Fruit fly (Drosophila melanogaster) whole organism, embryonic: Measurements from ENCODE around the gene Dhc62B.
A peak's percentile ranks its signal among the peaks of the same experiment; 100 is the strongest.

Experiments
- Aef1 ChIP-seq: fragments of 200-800 bp; sonication (Bioruptor generic); IDR thresholded peaks from 3 replicates; pipeline ENCODE4 v1.3.6; 2022; ENCODE audit warnings: missing biosample characterization, missing genetic modification characterization
- Atf6 ChIP-seq: fragments of 200-800 bp; sonication (Bioruptor generic); IDR thresholded peaks from 2 replicates; pipeline ENCODE4 v1.3.6; 2022; ENCODE audit warnings: missing biosample characterization, missing genetic modification characterization
- BEAF-32 ChIP-seq: fragments of 200-800 bp; sonication (Bioruptor generic); optimal IDR thresholded peaks from 3 replicates; lab custom pipeline; 2017; ENCODE audit warnings: missing biosample characterization, missing genetic modification characterization, mild to moderate bottlenecking, moderate library complexity, missing genetic modification reagents
- CG10209 ChIP-seq: fragments of 200-800 bp; sonication (Bioruptor generic); optimal IDR thresholded peaks from 3 replicates; lab custom pipeline; 2017; ENCODE audit warnings: missing biosample characterization, mild to moderate bottlenecking, missing genetic modification characterization, missing genetic modification reagents
- CG10959 ChIP-seq: fragments of 200-800 bp; sonication (Bioruptor generic); IDR thresholded peaks from 2 replicates; pipeline ENCODE4 v1.3.6; 2022; ENCODE audit warnings: missing biosample characterization, missing genetic modification characterization
- CG10979 ChIP-seq: fragments of 200-800 bp; sonication (Bioruptor generic); optimal IDR thresholded peaks from 2 replicates; lab custom pipeline; 2018; ENCODE audit warnings: missing biosample characterization, mild to moderate bottlenecking, missing genetic modification characterization, moderate library complexity
- CG11504 ChIP-seq: fragments of 200-800 bp; sonication (Bioruptor generic); optimal IDR thresholded peaks from 3 replicates; lab custom pipeline; 2019; ENCODE audit warnings: missing biosample characterization, mild to moderate bottlenecking, missing genetic modification characterization, moderate library complexity
- CG12236 ChIP-seq: fragments of 200-800 bp; sonication (Bioruptor generic); optimal IDR thresholded peaks from 2 replicates; lab custom pipeline; 2016; ENCODE audit warnings: missing biosample characterization, missing genetic modification characterization
- CG13123 ChIP-seq: fragments of 200-800 bp; sonication (Bioruptor generic); optimal IDR thresholded peaks from 2 replicates; lab custom pipeline; 2016; ENCODE audit warnings: missing biosample characterization, missing genetic modification characterization
- CG1529 ChIP-seq: fragments of 200-800 bp; sonication (Bioruptor generic); optimal IDR thresholded peaks from 3 replicates; lab custom pipeline; 2018; ENCODE audit warnings: missing biosample characterization, missing genetic modification characterization
- CG17186 ChIP-seq: fragments of 200-800 bp; sonication (Bioruptor generic); optimal IDR thresholded peaks from 3 replicates; lab custom pipeline; 2017; ENCODE audit warnings: missing biosample characterization, missing genetic modification reagents, missing genetic modification characterization
- CG17829 ChIP-seq: fragments of 200-800 bp; optimal IDR thresholded peaks from 2 replicates; lab custom pipeline; 2019; ENCODE audit warnings: missing biosample characterization, mild to moderate bottlenecking, missing genetic modification characterization, moderate library complexity
- CG2120 ChIP-seq: fragments of 200-800 bp; sonication (Bioruptor generic); optimal IDR thresholded peaks from 3 replicates; lab custom pipeline; 2016; ENCODE audit warnings: missing biosample characterization, missing genetic modification characterization
- CG2712 ChIP-seq: fragments of 200-800 bp; optimal IDR thresholded peaks from 3 replicates; lab custom pipeline; 2019; ENCODE audit warnings: missing biosample characterization, mild to moderate bottlenecking, missing genetic modification characterization, moderate library complexity
- CG4707 ChIP-seq: fragments of 200-800 bp; sonication (Bioruptor generic); optimal IDR thresholded peaks from 2 replicates; lab custom pipeline; 2018; ENCODE audit warnings: missing biosample characterization, mild to moderate bottlenecking, missing genetic modification characterization, moderate library complexity
- CG5953 ChIP-seq: fragments of 200-800 bp; sonication (Bioruptor generic); IDR thresholded peaks from 2 replicates; pipeline ENCODE4 v1.3.6; 2022; ENCODE audit warnings: missing biosample characterization, missing genetic modification characterization
- CG6683 ChIP-seq: fragments of 200-800 bp; sonication (Bioruptor generic); optimal IDR thresholded peaks from 2 replicates; lab custom pipeline; 2017; ENCODE audit warnings: missing biosample characterization, mild to moderate bottlenecking, missing genetic modification characterization, missing genetic modification reagents
- CG7372 ChIP-seq: fragments of 200-800 bp; sonication (Bioruptor generic); IDR thresholded peaks from 2 replicates; pipeline ENCODE4 v1.3.6; 2022; ENCODE audit warnings: missing biosample characterization, missing genetic modification characterization
- Dref ChIP-seq: fragments of 200-800 bp; sonication (Bioruptor generic); IDR thresholded peaks from 2 replicates; pipeline ENCODE4 v1.3.6; 2022; ENCODE audit warnings: missing biosample characterization, missing genetic modification characterization
- H15 ChIP-seq: fragments of 200-800 bp; sonication (Bioruptor generic); IDR thresholded peaks from 3 replicates; pipeline ENCODE4 v1.3.6; 2022; ENCODE audit warnings: missing biosample characterization, missing genetic modification characterization
- HHEX ChIP-seq: fragments of 200-800 bp; sonication (Bioruptor generic); optimal IDR thresholded peaks from 3 replicates; lab custom pipeline; 2017; ENCODE audit warnings: missing biosample characterization, mild to moderate bottlenecking, missing genetic modification characterization, missing genetic modification reagents
- HLHmδ ChIP-seq: fragments of 200-800 bp; sonication (Bioruptor generic); optimal IDR thresholded peaks from 2 replicates; lab custom pipeline; 2018; ENCODE audit warnings: missing biosample characterization, mild to moderate bottlenecking, missing genetic modification characterization, moderate library complexity
- Hey ChIP-seq: fragments of 200-800 bp; sonication (Bioruptor generic); optimal IDR thresholded peaks from 3 replicates; lab custom pipeline; 2018; ENCODE audit warnings: missing biosample characterization, mild to moderate bottlenecking, missing genetic modification characterization
- Nf-YA ChIP-seq: fragments of 200-800 bp; sonication (Bioruptor generic); IDR thresholded peaks from 2 replicates; pipeline ENCODE4 v1.3.6; 2022; ENCODE audit warnings: missing biosample characterization, missing genetic modification characterization
- Nf-YC ChIP-seq: fragments of 200-800 bp; optimal IDR thresholded peaks from 3 replicates; lab custom pipeline; 2019; ENCODE audit warnings: missing biosample characterization, mild to moderate bottlenecking, missing genetic modification characterization, moderate library complexity
- Opbp ChIP-seq: fragments of 200-800 bp; sonication (Bioruptor generic); IDR thresholded peaks from 3 replicates; pipeline ENCODE4 v1.3.6; 2022; ENCODE audit warnings: missing biosample characterization, missing genetic modification characterization; ENCODE audit not compliant: partially characterized antibody
- Ptx1 ChIP-seq: fragments of 200-800 bp; sonication (Bioruptor generic); IDR thresholded peaks from 2 replicates; pipeline ENCODE4 v1.3.6; 2022; ENCODE audit warnings: missing biosample characterization, missing genetic modification characterization
- Ravus ChIP-seq: fragments of 200-800 bp; sonication (Bioruptor generic); IDR thresholded peaks from 2 replicates; pipeline ENCODE4 v1.3.6; 2022; ENCODE audit warnings: missing biosample characterization, missing genetic modification characterization
- al ChIP-seq: fragments of 200-800 bp; sonication (Bioruptor generic); IDR thresholded peaks from 2 replicates; pipeline ENCODE4 v1.3.6; 2022; ENCODE audit warnings: missing biosample characterization, missing genetic modification characterization
- amos ChIP-seq: fragments of 200-800 bp; sonication (Bioruptor generic); IDR thresholded peaks from 2 replicates; pipeline ENCODE4 v1.3.6; 2022; ENCODE audit warnings: missing biosample characterization, missing genetic modification characterization; ENCODE audit not compliant: partially characterized antibody
- br ChIP-seq: fragments of >200 bp; optimal IDR thresholded peaks from 2 replicates; lab custom pipeline; 2017
- cas ChIP-seq: fragments of 200-800 bp; sonication (Bioruptor generic); IDR thresholded peaks from 2 replicates; pipeline ENCODE4 v1.3.6; 2022; ENCODE audit warnings: missing biosample characterization, missing genetic modification characterization
- chm ChIP-seq: fragments of 200-800 bp; sonication (Bioruptor generic); IDR thresholded peaks from 2 replicates; pipeline ENCODE4 v1.3.6; 2022; ENCODE audit warnings: missing biosample characterization, missing genetic modification characterization
- dm ChIP-seq: fragments of 200-800 bp; sonication (Bioruptor generic); optimal IDR thresholded peaks from 3 replicates; lab custom pipeline; 2016; ENCODE audit warnings: missing biosample characterization, missing genetic modification characterization
- fd102C ChIP-seq: fragments of 200-800 bp; sonication (Bioruptor generic); optimal IDR thresholded peaks from 2 replicates; lab custom pipeline; 2018; ENCODE audit warnings: missing biosample characterization, mild to moderate bottlenecking, missing genetic modification characterization, moderate library complexity
- fd64A ChIP-seq: fragments of 200-800 bp; sonication (Bioruptor generic); optimal IDR thresholded peaks from 3 replicates; lab custom pipeline; 2018; ENCODE audit warnings: missing biosample characterization, mild to moderate bottlenecking, missing genetic modification characterization
- gsb-n ChIP-seq: fragments of 200-800 bp; sonication (Bioruptor generic); optimal IDR thresholded peaks from 3 replicates; lab custom pipeline; 2018; ENCODE audit warnings: missing biosample characterization, mild to moderate bottlenecking, missing genetic modification characterization
- gt ChIP-seq: fragments of 200-800 bp; sonication (Bioruptor generic); IDR thresholded peaks from 2 replicates; pipeline ENCODE4 v1.3.6; 2022; ENCODE audit warnings: missing biosample characterization, missing genetic modification characterization
- h ChIP-seq: fragments of >200 bp; optimal IDR thresholded peaks from 2 replicates; lab custom pipeline; 2017
- ham ChIP-seq: fragments of 200-800 bp; sonication (Bioruptor generic); IDR thresholded peaks from 2 replicates; pipeline ENCODE4 v1.3.6; 2022; ENCODE audit warnings: missing biosample characterization, missing genetic modification characterization
- hth ChIP-seq: fragments of >200 bp; optimal IDR thresholded peaks from 2 replicates; lab custom pipeline; 2017; ENCODE audit warnings: inconsistent platforms
- kni ChIP-seq: fragments of 200-800 bp; sonication (Bioruptor generic); optimal IDR thresholded peaks from 3 replicates; lab custom pipeline; 2017; ENCODE audit warnings: mild to moderate bottlenecking, missing biosample characterization, missing genetic modification reagents, missing genetic modification characterization
- lab ChIP-seq: fragments of 200-800 bp; sonication (Bioruptor generic); optimal IDR thresholded peaks from 3 replicates; lab custom pipeline; 2017; ENCODE audit warnings: missing biosample characterization, missing genetic modification characterization, mild to moderate bottlenecking, moderate library complexity, missing genetic modification reagents
- peb ChIP-seq: fragments of 200-800 bp; sonication (Bioruptor generic); IDR thresholded peaks from 2 replicates; pipeline ENCODE4 v1.3.6; 2022; ENCODE audit warnings: missing biosample characterization, missing genetic modification characterization
- psq ChIP-seq: fragments of 200-800 bp; sonication (Bioruptor generic); optimal IDR thresholded peaks from 2 replicates; lab custom pipeline; 2017; ENCODE audit warnings: missing biosample characterization, missing genetic modification characterization
- pum ChIP-seq: fragments of 200-800 bp; sonication (Bioruptor generic); optimal IDR thresholded peaks from 2 replicates; lab custom pipeline; 2016; ENCODE audit warnings: missing biosample characterization, missing genetic modification characterization
- ranshi ChIP-seq: fragments of 200-800 bp; sonication (Bioruptor generic); IDR thresholded peaks from 2 replicates; pipeline ENCODE4 v1.3.6; 2022; ENCODE audit warnings: missing biosample characterization, missing genetic modification characterization
- slp2 ChIP-seq: fragments of 200-800 bp; sonication (Bioruptor generic); optimal IDR thresholded peaks from 2 replicates; lab custom pipeline; 2016; ENCODE audit warnings: missing biosample characterization, missing genetic modification characterization
- sob ChIP-seq: fragments of 200-800 bp; sonication (Bioruptor generic); IDR thresholded peaks from 2 replicates; pipeline ENCODE4 v1.3.6; 2022; ENCODE audit warnings: missing biosample characterization, missing genetic modification characterization
- tup ChIP-seq: fragments of 200-800 bp; sonication (Bioruptor generic); optimal IDR thresholded peaks from 2 replicates; lab custom pipeline; 2016; ENCODE audit warnings: missing biosample characterization, mild to moderate bottlenecking, missing genetic modification characterization, moderate library complexity

Dhc62B gene

dm6 chr3L:1738375-1739328 lies 32.9 kb downstream of the Dhc62B start, which contains the start of gene Gk2 (continued):
- TF ChIP-seq peb (GFP tag; lab: Robert Waterston, UW) = no peak
- TF ChIP-seq Atf6 (GFP tag; lab: Robert Waterston, UW) = no peak
- no peak for TF ChIP-seq h
- 0 out of 3 replicates have a peak, but pooled peaks have one; percentile 47 for TF ChIP-seq Opbp (GFP tag; lab: Robert Waterston, UW)
- no peak for TF ChIP-seq CG4707 (GFP tag; lab: Kevin White, UChicago)
- TF ChIP-seq CG2712 (tag; lab: Kevin White, UChicago) = peak; percentile 2
- TF ChIP-seq BEAF-32 = peak; percentile 70
- no peak for TF ChIP-seq CG13123 (GFP tag; lab: Kevin White, UChicago)
- TF ChIP-seq Hey = no peak
- no peak for TF ChIP-seq pum (GFP tag; lab: Kevin White, UChicago)
- no peak for TF ChIP-seq lab (GFP tag; lab: Kevin White, UChicago)
- no peak for TF ChIP-seq tup
- no peak for TF ChIP-seq HHEX (GFP tag; lab: Kevin White, UChicago)
- TF ChIP-seq HLHmδ (GFP tag; lab: Kevin White, UChicago) = no peak
- no peak for TF ChIP-seq fd64A (GFP tag; lab: Kevin White, UChicago)
- no peak for TF ChIP-seq Ravus
- TF ChIP-seq Dref (GFP tag; lab: Robert Waterston, UW) = peak; percentile 94
- TF ChIP-seq chm (GFP tag; lab: Robert Waterston, UW) = no peak
- no peak for TF ChIP-seq ranshi (GFP tag; lab: Robert Waterston, UW)
- no peak for TF ChIP-seq psq (GFP tag; lab: Kevin White, UChicago)
- TF ChIP-seq gt (GFP tag; lab: Robert Waterston, UW) = no peak
- TF ChIP-seq Ptx1 = no peak
- peak; percentile 96 for TF ChIP-seq Nf-YC (tag; lab: Kevin White, UChicago)
- TF ChIP-seq gsb-n (tag; lab: Kevin White, UChicago) = no peak
- no peak for TF ChIP-seq hth
- TF ChIP-seq CG5953 (GFP tag; lab: Robert Waterston, UW) = no peak
- no peak for TF ChIP-seq CG2120 (GFP tag; lab: Kevin White, UChicago)
- no peak for TF ChIP-seq CG7372
- TF ChIP-seq Nf-YA (GFP tag; lab: Robert Waterston, UW) = no peak
- TF ChIP-seq dm (GFP tag; lab: Kevin White, UChicago) = peak; percentile 35
- TF ChIP-seq H15 (GFP tag; lab: Robert Waterston, UW) = no peak
- no peak for TF ChIP-seq al (GFP tag; lab: Robert Waterston, UW)
- TF ChIP-seq CG6683 (GFP tag; lab: Kevin White, UChicago) = no peak
- no peak for TF ChIP-seq ham (GFP tag; lab: Robert Waterston, UW)
- TF ChIP-seq cas = no peak
- TF ChIP-seq slp2 (GFP tag; lab: Kevin White, UChicago) = no peak
- TF ChIP-seq CG11504 = no peak
- TF ChIP-seq CG12236 (GFP tag; lab: Kevin White, UChicago) = no peak
- no peak for TF ChIP-seq kni (GFP tag; lab: Kevin White, UChicago)
- no peak; the same call in 1 of the 2 replicates for TF ChIP-seq sob (GFP tag; lab: Robert Waterston, UW)
- no peak for TF ChIP-seq CG10959 (GFP tag; lab: Robert Waterston, UW)
- TF ChIP-seq CG17186 (GFP tag; lab: Kevin White, UChicago) = no peak
- TF ChIP-seq amos (GFP tag; lab: Robert Waterston, UW) = peak; percentile 57; the same call in 1 of the 2 replicates
- TF ChIP-seq fd102C = no peak
- TF ChIP-seq br (lab: Kevin White, UChicago) = no peak
- TF ChIP-seq CG10979 (tag; lab: Kevin White, UChicago) = no peak
- no peak for TF ChIP-seq Aef1 (GFP tag; lab: Robert Waterston, UW)
- TF ChIP-seq CG1529 (GFP tag; lab: Kevin White, UChicago) = no peak
- no peak for TF ChIP-seq CG17829 (tag; lab: Kevin White, UChicago)
- no peak for TF ChIP-seq CG10209
